Worm (Caenorhabditis elegans) whole organism, mixed stage, embryonic: ENCODE measurements around the gene tank-1.

Experiments used
- mep-1 ChIP-seq: fragments of 150-350 bp; optimal IDR thresholded peaks from 2 replicates; lab custom pipeline; 2017; ENCODE audit warnings: missing biosample characterization, missing genetic modification reagents, missing genetic modification characterization, inconsistent platforms
- nhr-237 ChIP-seq: fragments of 150-350 bp; optimal IDR thresholded peaks from 2 replicates; lab custom pipeline; 2014; ENCODE audit warnings: missing biosample characterization, missing genetic modification characterization

DNA sequence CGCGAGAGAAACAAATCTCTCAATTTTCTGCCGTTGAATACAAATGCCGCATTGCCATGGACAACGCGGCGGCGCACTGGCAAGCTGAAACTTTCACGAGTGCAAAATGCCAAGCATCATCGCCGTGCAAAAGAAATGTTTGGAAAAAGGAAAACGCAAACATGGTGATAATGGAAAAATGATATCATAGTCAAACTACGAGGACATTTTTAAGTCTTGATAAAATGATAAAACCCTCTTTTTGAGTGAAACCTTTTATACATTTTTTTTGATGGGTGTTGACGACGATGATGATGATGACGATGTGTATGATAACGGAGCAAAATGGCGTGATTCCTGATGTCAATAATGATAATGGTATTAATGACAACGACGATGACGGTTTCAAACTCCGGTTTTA, 1.8 kb upstream of the tank-1 start:
- TF ChIP-seq nhr-237 (tag; lab: Kevin White, UChicago), result no peak
- no peak for TF ChIP-seq mep-1 (tag; lab: Kevin White, UChicago)
